Worm (Caenorhabditis elegans) whole organism, L4/young adult: Measurements from ENCODE around the gene B0244.7.

ENCODE experiments used
- W03F9.2 ChIP-seq: fragments of 150-350 bp; optimal IDR thresholded peaks from 2 replicates; lab custom pipeline; 2014; ENCODE audit warnings: missing biosample characterization, missing genetic modification characterization
- dao-5 ChIP-seq: sonication (generic microtip); optimal IDR thresholded peaks from 2 replicates; lab custom pipeline; 2016; ENCODE audit warnings: missing genotype, missing genetic modification characterization, moderate library complexity, missing compliant biosample characterization
- him-1 ChIP-seq: sonication (generic microtip); optimal IDR thresholded peaks from 2 replicates; lab custom pipeline; 2016; ENCODE audit warnings: missing genotype, missing genetic modification reagents, missing genetic modification characterization, missing compliant biosample characterization

ce11 chrIII:5692690-5693089, 38.6 kb upstream of the B0244.7 start, which contains the start of the genes abi-1 and arle-14:
- TF ChIP-seq dao-5 (tag; lab: Kevin White, UChicago) (no peak), W03F9.2 (tag; lab: Kevin White, UChicago) (peak; percentile 2), him-1 (tag; lab: Kevin White, UChicago) (no peak)
